Fruit fly (Drosophila melanogaster): ENCODE measurements around the gene wac.

The wac gene

DNA sequence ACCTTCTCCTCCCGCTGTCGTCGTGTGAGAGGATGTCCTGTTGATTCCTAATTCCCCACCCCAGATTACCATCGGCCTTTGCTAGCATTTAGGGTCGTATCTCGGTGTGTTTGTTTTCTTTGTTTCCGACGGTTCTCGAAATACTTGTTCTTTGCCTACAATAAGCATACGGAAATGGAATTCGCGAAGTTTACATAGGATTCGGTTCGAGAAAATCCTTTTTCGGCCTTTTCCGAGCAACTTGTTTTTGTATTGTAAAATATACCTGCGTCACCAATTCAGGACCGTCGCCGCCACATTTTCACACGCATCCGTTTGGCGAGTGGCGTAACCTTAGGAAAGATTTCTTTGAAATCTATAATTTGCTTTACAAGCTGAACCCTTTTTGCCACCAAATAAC lies 40.5 kb downstream of the wac start:
- TF ChIP-seq Lpt (GFP tag; optimal IDR thresholded peaks at IDR 0.05) (no peak), esn (GFP tag; optimal IDR thresholded peaks at IDR 0.05) (no peak), ss (GFP tag; optimal IDR thresholded peaks at IDR 0.05) (no peak), Hr39 (GFP tag; optimal IDR thresholded peaks at IDR 0.05) (no peak), Sox102F (GFP tag; optimal IDR thresholded peaks at IDR 0.05) (no peak), lz (GFP tag; optimal IDR thresholded peaks at IDR 0.05) (no peak), CG8119 (GFP tag; IDR thresholded peaks at IDR 0.05) (no peak), CG7368 (GFP tag; optimal IDR thresholded peaks at IDR 0.05) (no peak), dsx (GFP tag; optimal IDR thresholded peaks at IDR 0.05; ENCODE audit: poor library complexity, severe bottlenecking) (no peak), CG32006 (GFP tag; optimal IDR thresholded peaks at IDR 0.05) (no peak)

DNA sequence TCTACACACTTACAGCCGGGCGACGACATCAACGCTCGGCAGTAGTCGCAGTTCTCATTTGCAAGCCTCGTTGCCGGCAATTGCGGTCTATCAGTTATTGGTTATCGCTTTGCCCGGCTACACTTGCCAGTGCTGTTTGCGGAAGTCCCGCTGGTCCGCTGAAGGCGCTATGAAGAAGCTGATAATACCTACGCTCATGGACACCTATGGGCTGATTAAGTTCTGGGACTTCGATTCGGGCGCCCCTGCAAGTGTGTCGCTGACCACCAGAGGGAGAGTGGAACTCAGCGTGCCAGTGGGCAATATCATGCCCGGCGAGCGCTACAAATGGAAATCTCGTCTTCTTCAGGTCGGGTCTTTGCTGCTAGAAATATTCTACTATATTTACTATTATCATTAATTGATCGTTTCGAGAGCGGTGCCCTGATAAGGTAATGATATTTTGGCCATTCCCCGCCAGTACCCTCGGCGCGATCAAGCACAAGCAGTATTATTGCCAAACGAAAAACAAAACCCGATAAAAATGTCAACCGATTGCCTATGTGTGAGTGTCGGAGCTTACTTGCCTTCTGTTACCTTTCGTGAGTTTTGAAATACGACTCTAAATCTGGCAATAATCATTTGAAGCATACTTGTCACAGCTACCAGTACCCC lies 42.1 kb downstream of the wac start:
- TF ChIP-seq svp (GFP tag), result peak; percentile 71
- no peak for TF ChIP-seq fd59A (GFP tag; optimal IDR thresholded peaks at IDR 0.05)
